Worm (Caenorhabditis elegans): ENCODE data around the gene F10E9.10.

ce11 chrIII:8286003-8286402 lies 34.1 kb downstream of the F10E9.10 start:
- no peak for TF ChIP-seq mdl-1 (tag; optimal IDR thresholded peaks at IDR 0.05)
- no peak for TF ChIP-seq mdt-29 (GFP tag; IDR thresholded peaks at IDR 0.05)
- no peak for TF ChIP-seq nhr-42 (GFP tag; IDR thresholded peaks at IDR 0.05)
- no peak for TF ChIP-seq fos-1 (tag; optimal IDR thresholded peaks at IDR 0.05)
- no peak for TF ChIP-seq unc-39 (tag; optimal IDR thresholded peaks at IDR 0.05)
- no peak for TF ChIP-seq zfp-2 (tag; optimal IDR thresholded peaks at IDR 0.05)

Data from whole organism, L4 larva.